Fruit fly (Drosophila melanogaster) whole organism, embryonic: ENCODE data around the gene CG32487.

Source experiments
- ATbp ChIP-seq: fragments of 200-800 bp; sonication (Bioruptor generic); optimal IDR thresholded peaks from 2 replicates; lab custom pipeline; 2017; ENCODE audit warnings: missing biosample characterization, mild to moderate bottlenecking, missing genetic modification characterization, missing genetic modification reagents
- Asciz ChIP-seq: fragments of 200-800 bp; sonication (Bioruptor generic); optimal IDR thresholded peaks from 2 replicates; lab custom pipeline; 2017; ENCODE audit warnings: missing biosample characterization, mild to moderate bottlenecking, missing genetic modification characterization, missing genetic modification reagents
- Bgb ChIP-seq: fragments of 200-800 bp; sonication (Bioruptor generic); IDR thresholded peaks from 2 replicates; pipeline ENCODE4 v1.3.6; 2022; ENCODE audit warnings: missing biosample characterization, missing genetic modification characterization; ENCODE audit not compliant: partially characterized antibody
- Bteb2 ChIP-seq: fragments of 200-800 bp; sonication (Bioruptor generic); optimal IDR thresholded peaks from 2 replicates; lab custom pipeline; 2016; ENCODE audit warnings: missing biosample characterization, missing genetic modification characterization
- CG10959 ChIP-seq: fragments of 200-800 bp; sonication (Bioruptor generic); IDR thresholded peaks from 2 replicates; pipeline ENCODE4 v1.3.6; 2022; ENCODE audit warnings: missing biosample characterization, missing genetic modification characterization
- CG11504 ChIP-seq: fragments of 200-800 bp; sonication (Bioruptor generic); optimal IDR thresholded peaks from 3 replicates; lab custom pipeline; 2019; ENCODE audit warnings: missing biosample characterization, mild to moderate bottlenecking, missing genetic modification characterization, moderate library complexity
- CG12071 ChIP-seq: fragments of 200-800 bp; sonication (Bioruptor generic); optimal IDR thresholded peaks from 3 replicates; lab custom pipeline; 2018; ENCODE audit warnings: missing biosample characterization, mild to moderate bottlenecking, missing genetic modification characterization
- CG13287 ChIP-seq: fragments of 200-800 bp; sonication (Bioruptor generic); IDR thresholded peaks from 2 replicates; pipeline ENCODE4 v1.3.6; 2022; ENCODE audit warnings: missing biosample characterization, missing genetic modification characterization; ENCODE audit not compliant: partially characterized antibody
- CG14014 ChIP-seq: fragments of 200-800 bp; sonication (Bioruptor generic); IDR thresholded peaks from 2 replicates; pipeline ENCODE4 v1.3.6; 2022; ENCODE audit warnings: missing biosample characterization, missing genetic modification characterization
- CG2202 ChIP-seq: fragments of 200-800 bp; sonication (Bioruptor generic); optimal IDR thresholded peaks from 2 replicates; lab custom pipeline; 2018; ENCODE audit warnings: missing biosample characterization, mild to moderate bottlenecking, missing genetic modification characterization
- CG2678 ChIP-seq: fragments of 200-800 bp; sonication (Bioruptor generic); optimal IDR thresholded peaks from 3 replicates; lab custom pipeline; 2019; ENCODE audit warnings: missing biosample characterization, mild to moderate bottlenecking, missing genetic modification characterization, moderate library complexity
- CG30403 ChIP-seq: fragments of 200-800 bp; sonication (Bioruptor generic); optimal IDR thresholded peaks from 3 replicates; lab custom pipeline; 2016; ENCODE audit warnings: missing biosample characterization, missing genetic modification characterization
- CG6683 ChIP-seq: fragments of 200-800 bp; sonication (Bioruptor generic); optimal IDR thresholded peaks from 2 replicates; lab custom pipeline; 2017; ENCODE audit warnings: missing biosample characterization, mild to moderate bottlenecking, missing genetic modification characterization, missing genetic modification reagents
- CG6791 ChIP-seq: fragments of 200-800 bp; sonication (Bioruptor generic); IDR thresholded peaks from 3 replicates; pipeline ENCODE4 v1.3.6; 2022; ENCODE audit warnings: missing biosample characterization, missing genetic modification characterization; ENCODE audit not compliant: partially characterized antibody
- CG7839 ChIP-seq: fragments of 200-800 bp; sonication (Bioruptor generic); optimal IDR thresholded peaks from 3 replicates; lab custom pipeline; 2018; ENCODE audit warnings: missing biosample characterization, mild to moderate bottlenecking, missing genetic modification characterization, moderate library complexity
- CG9215 ChIP-seq: fragments of 200-800 bp; sonication (Bioruptor generic); IDR thresholded peaks from 2 replicates; pipeline ENCODE4 v1.3.6; 2022; ENCODE audit warnings: missing biosample characterization, missing genetic modification characterization
- CG9437 ChIP-seq: fragments of 200-800 bp; sonication (Bioruptor generic); optimal IDR thresholded peaks from 2 replicates; lab custom pipeline; 2018; ENCODE audit warnings: missing biosample characterization, mild to moderate bottlenecking, missing genetic modification characterization
- CkIIα-i1 ChIP-seq: fragments of 200-800 bp; sonication (Bioruptor generic); IDR thresholded peaks from 2 replicates; pipeline ENCODE4 v1.3.6; 2022; ENCODE audit warnings: missing biosample characterization, missing genetic modification characterization
- Doc2 ChIP-seq: fragments of 200-800 bp; sonication (Bioruptor generic); IDR thresholded peaks from 2 replicates; pipeline ENCODE4 v1.3.6; 2022; ENCODE audit warnings: missing biosample characterization, missing genetic modification characterization
- HLH54F ChIP-seq: fragments of 200-800 bp; sonication (Bioruptor generic); optimal IDR thresholded peaks from 3 replicates; lab custom pipeline; 2016; ENCODE audit warnings: missing biosample characterization, missing genetic modification characterization
- NK7.1 ChIP-seq: fragments of 200-800 bp; sonication (Bioruptor generic); optimal IDR thresholded peaks from 3 replicates; lab custom pipeline; 2016; ENCODE audit warnings: missing biosample characterization, missing genetic modification characterization
- Sox102F ChIP-seq: fragments of 200-800 bp; sonication (Bioruptor generic); optimal IDR thresholded peaks from 2 replicates; lab custom pipeline; 2018; ENCODE audit warnings: missing biosample characterization, mild to moderate bottlenecking, missing genetic modification characterization, moderate library complexity
- Sry-δ ChIP-seq: fragments of 200-800 bp; sonication (Bioruptor generic); optimal IDR thresholded peaks from 2 replicates; lab custom pipeline; 2016; ENCODE audit warnings: missing biosample characterization, missing genetic modification characterization
- Stat92E ChIP-seq, 3 experiments: fragments of >200 bp in 2 of 3; fragments of 200-800 bp in 1 of 3; sonication (Bioruptor generic) in 1 of 3; optimal IDR thresholded peaks; 2 replicates each; lab custom pipeline; 2017 to 2019; ENCODE audit warnings: missing biosample characterization in 3 of 3, missing genetic modification characterization in 3 of 3, mild to moderate bottlenecking in 1 of 3, moderate library complexity in 1 of 3
- ash1 ChIP-seq: fragments of 200-800 bp; sonication (Bioruptor generic); optimal IDR thresholded peaks from 2 replicates; lab custom pipeline; 2018; ENCODE audit warnings: missing biosample characterization, mild to moderate bottlenecking, missing genetic modification characterization
- cas ChIP-seq: fragments of 200-800 bp; sonication (Bioruptor generic); IDR thresholded peaks from 2 replicates; pipeline ENCODE4 v1.3.6; 2022; ENCODE audit warnings: missing biosample characterization, missing genetic modification characterization
- cg ChIP-seq: fragments of 200-800 bp; sonication (Bioruptor generic); optimal IDR thresholded peaks from 3 replicates; lab custom pipeline; 2019; ENCODE audit warnings: missing biosample characterization, mild to moderate bottlenecking, missing genetic modification characterization, moderate library complexity
- dati ChIP-seq: fragments of 200-800 bp; sonication (Bioruptor generic); IDR thresholded peaks from 2 replicates; pipeline ENCODE4 v1.3.6; 2022; ENCODE audit warnings: missing biosample characterization, missing genetic modification characterization
- dimm ChIP-seq: fragments of 200-800 bp; sonication (Bioruptor generic); IDR thresholded peaks from 2 replicates; pipeline ENCODE4 v1.3.6; 2022; ENCODE audit warnings: missing biosample characterization, missing genetic modification characterization
- ems ChIP-seq: fragments of 200-800 bp; sonication (Bioruptor generic); optimal IDR thresholded peaks from 3 replicates; lab custom pipeline; 2016; ENCODE audit warnings: missing biosample characterization, missing genetic modification characterization
- ewg ChIP-seq: fragments of 200-800 bp; sonication (Bioruptor generic); optimal IDR thresholded peaks from 3 replicates; lab custom pipeline; 2017; ENCODE audit warnings: mild to moderate bottlenecking, missing biosample characterization, missing genetic modification reagents, missing genetic modification characterization
- hb ChIP-seq: fragments of 200-800 bp; sonication (Bioruptor generic); IDR thresholded peaks from 3 replicates; pipeline ENCODE4 v1.3.6; 2022; ENCODE audit warnings: missing biosample characterization, missing genetic modification characterization; ENCODE audit not compliant: partially characterized antibody
- lov ChIP-seq, 2 experiments: fragments of 200-800 bp in 1 of 2; fragments of >200 bp in 1 of 2; sonication (Bioruptor generic) in 1 of 2; IDR thresholded peaks in 1 of 2; optimal IDR thresholded peaks in 1 of 2; 2 replicates in 1 of 2; 3 replicates in 1 of 2; pipeline versions ENCODE4 v1.3.6 to Lab custom; 2017 to 2022; ENCODE audit warnings: missing biosample characterization in 1 of 2, missing genetic modification characterization in 1 of 2
- mld ChIP-seq: fragments of 200-800 bp; sonication (Bioruptor generic); IDR thresholded peaks from 3 replicates; pipeline ENCODE4 v1.3.6; 2022; ENCODE audit warnings: missing biosample characterization, missing genetic modification characterization; ENCODE audit not compliant: partially characterized antibody
- org-1 ChIP-seq: fragments of 200-800 bp; sonication (Bioruptor generic); optimal IDR thresholded peaks from 2 replicates; lab custom pipeline; 2017; ENCODE audit warnings: missing biosample characterization, missing genetic modification characterization
- peb ChIP-seq: fragments of 200-800 bp; sonication (Bioruptor generic); IDR thresholded peaks from 2 replicates; pipeline ENCODE4 v1.3.6; 2022; ENCODE audit warnings: missing biosample characterization, missing genetic modification characterization
- pfk ChIP-seq: fragments of 200-800 bp; sonication (Bioruptor generic); optimal IDR thresholded peaks from 2 replicates; lab custom pipeline; 2018; ENCODE audit warnings: missing biosample characterization, mild to moderate bottlenecking, missing genetic modification characterization, moderate library complexity
- pnt ChIP-seq: fragments of 200-800 bp; sonication (Bioruptor generic); optimal IDR thresholded peaks from 3 replicates; lab custom pipeline; 2016; ENCODE audit warnings: missing biosample characterization, missing genetic modification characterization
- row ChIP-seq: fragments of 200-800 bp; sonication (Bioruptor generic); IDR thresholded peaks from 3 replicates; pipeline ENCODE4 v1.3.6; 2022; ENCODE audit warnings: missing biosample characterization, missing genetic modification characterization
- salm ChIP-seq: fragments of 200-800 bp; sonication (Bioruptor generic); optimal IDR thresholded peaks from 2 replicates; lab custom pipeline; 2018; ENCODE audit warnings: missing biosample characterization, mild to moderate bottlenecking, missing genetic modification characterization
- sc ChIP-seq, 3 experiments: fragments of >200 bp in 2 of 3; fragments of 200-800 bp in 1 of 3; sonication (Bioruptor generic) in 1 of 3; optimal IDR thresholded peaks; 2 replicates in 2 of 3; 3 replicates in 1 of 3; lab custom pipeline; 2017; ENCODE audit warnings: mild to moderate bottlenecking in 1 of 3, missing biosample characterization in 1 of 3, missing genetic modification characterization in 1 of 3, missing genetic modification reagents in 1 of 3
- scrt ChIP-seq: fragments of 200-800 bp; sonication (Bioruptor generic); optimal IDR thresholded peaks from 2 replicates; lab custom pipeline; 2018; ENCODE audit warnings: missing biosample characterization, mild to moderate bottlenecking, missing genetic modification characterization, moderate library complexity
- slou ChIP-seq: fragments of 200-800 bp; sonication (Bioruptor generic); optimal IDR thresholded peaks from 3 replicates; lab custom pipeline; 2016; ENCODE audit warnings: missing biosample characterization, missing genetic modification characterization
- sr ChIP-seq: fragments of 200-800 bp; sonication (Bioruptor generic); IDR thresholded peaks from 3 replicates; pipeline ENCODE4 v1.3.6; 2022; ENCODE audit warnings: missing biosample characterization, missing genetic modification characterization
- toy ChIP-seq: fragments of 200-800 bp; sonication (Bioruptor generic); IDR thresholded peaks from 2 replicates; pipeline ENCODE4 v1.3.6; 2022; ENCODE audit warnings: missing biosample characterization, missing genetic modification characterization
- zen2 ChIP-seq: fragments of 200-800 bp; sonication (Bioruptor generic); IDR thresholded peaks from 3 replicates; pipeline ENCODE4 v1.3.6; 2022; ENCODE audit warnings: missing biosample characterization, missing genetic modification characterization; ENCODE audit not compliant: partially characterized antibody
- zfh2 ChIP-seq: fragments of 200-800 bp; sonication (Bioruptor generic); optimal IDR thresholded peaks from 2 replicates; lab custom pipeline; 2016; ENCODE audit warnings: missing biosample characterization, missing genetic modification characterization

Gene CG32487

dm6 chr3L:3058970-3059883, 42.2 kb upstream of the CG32487 start (continued):
- TF ChIP-seq Bgb (GFP tag; lab: Robert Waterston, UW) (no peak), CG2202 (tag; lab: Kevin White, UChicago) (no peak), ash1 (GFP tag; lab: Kevin White, UChicago) (no peak), ewg (GFP tag; lab: Kevin White, UChicago) (no peak), CG12071 (GFP tag; lab: Kevin White, UChicago) (no peak), NK7.1 (GFP tag; lab: Kevin White, UChicago) (no peak), org-1 (no peak), pnt (GFP tag; lab: Kevin White, UChicago) (no peak), lov (optimal IDR thresholded peaks at IDR 0.05; lab: Kevin White, UChicago) (no peak), lov (GFP tag; IDR thresholded peaks at IDR 0.05; lab: Robert Waterston, UW) (no peak), sr (no peak), dimm (GFP tag; lab: Robert Waterston, UW) (no peak), zfh2 (GFP tag; lab: Kevin White, UChicago) (no peak), CG7839 (peak; percentile 8), Sox102F (GFP tag; lab: Kevin White, UChicago) (no peak), mld (GFP tag; lab: Robert Waterston, UW) (no peak), CG6683 (GFP tag; lab: Kevin White, UChicago) (no peak), hb (GFP tag; lab: Robert Waterston, UW) (no peak), scrt (GFP tag; lab: Kevin White, UChicago) (no peak), CG30403 (peak; percentile 37), Doc2 (GFP tag; lab: Robert Waterston, UW) (no peak), Asciz (GFP tag; lab: Kevin White, UChicago) (peak; percentile 25), CG9215 (GFP tag; lab: Robert Waterston, UW) (no peak), sc (optimal IDR thresholded peaks at IDR 0.05; lab: Kevin White, UChicago) (no peak), sc (GFP tag; optimal IDR thresholded peaks at IDR 0.05; lab: Kevin White, UChicago) (no peak), row (GFP tag; lab: Robert Waterston, UW) (peak; percentile 37), Sry-δ (GFP tag; lab: Kevin White, UChicago) (no peak), CG11504 (tag; lab: Kevin White, UChicago) (peak; percentile 42), CG13287 (GFP tag; lab: Robert Waterston, UW) (no peak), peb (GFP tag; lab: Robert Waterston, UW) (no peak), CG6791 (GFP tag; lab: Robert Waterston, UW) (no peak), ATbp (GFP tag; lab: Kevin White, UChicago) (no peak), Stat92E (GFP tag; optimal IDR thresholded peaks at IDR 0.05; lab: Kevin White, UChicago) (peak in 1 of 3 experiments; percentile 13), slou (GFP tag; lab: Kevin White, UChicago) (no peak), CG9437 (GFP tag; lab: Kevin White, UChicago) (peak; percentile 21), CG10959 (GFP tag; lab: Robert Waterston, UW) (no peak), zen2 (GFP tag; lab: Robert Waterston, UW) (no peak), CG2678 (tag; lab: Kevin White, UChicago) (peak; percentile 54), ems (GFP tag; lab: Kevin White, UChicago) (peak; percentile 18), cas (no peak), toy (GFP tag; lab: Robert Waterston, UW) (no peak), Bteb2 (GFP tag; lab: Kevin White, UChicago) (no peak), cg (GFP tag; lab: Kevin White, UChicago) (no peak), salm (tag; lab: Kevin White, UChicago) (no peak), CG14014 (GFP tag; lab: Robert Waterston, UW) (no peak), CkIIα-i1 (GFP tag; lab: Robert Waterston, UW) (no peak), HLH54F (GFP tag; lab: Kevin White, UChicago) (no peak), dati (GFP tag; lab: Robert Waterston, UW) (no peak), pfk (GFP tag; lab: Kevin White, UChicago) (no peak)
